Worm (Caenorhabditis elegans) whole organism, late embryonic: Measurements from ENCODE around the gene fbxc-47.

Source experiments
- T23F11.4 ChIP-seq: fragments of 200-800 bp; sonication (Bioruptor generic); optimal IDR thresholded peaks from 2 replicates; lab custom pipeline; 2018; ENCODE audit warnings: mild to moderate bottlenecking, missing genetic modification characterization, missing compliant biosample characterization
- ceh-34 ChIP-seq: sonication (generic microtip); optimal IDR thresholded peaks from 2 replicates; lab custom pipeline; 2016; ENCODE audit warnings: mild to moderate bottlenecking, missing genetic modification characterization, missing compliant biosample characterization
- elt-4 ChIP-seq: sonication (generic microtip); optimal IDR thresholded peaks from 2 replicates; lab custom pipeline; 2016; ENCODE audit warnings: missing genetic modification characterization, missing compliant biosample characterization
- lim-6 ChIP-seq: sonication (generic microtip); optimal IDR thresholded peaks from 2 replicates; lab custom pipeline; 2016; ENCODE audit warnings: missing genetic modification characterization, missing compliant biosample characterization
- pat-9 ChIP-seq: fragments of 200-800 bp; sonication (Bioruptor generic); optimal IDR thresholded peaks from 2 replicates; lab custom pipeline; 2018; ENCODE audit warnings: mild to moderate bottlenecking, missing genetic modification characterization, moderate library complexity, missing compliant biosample characterization
- pqm-1 ChIP-seq: sonication (generic microtip); optimal IDR thresholded peaks from 2 replicates; lab custom pipeline; 2016; ENCODE audit warnings: missing genetic modification characterization, missing compliant biosample characterization

- TF ChIP-seq ceh-34 (tag; lab: Kevin White, UChicago): no peak
- no peak for TF ChIP-seq T23F11.4 (GFP tag; lab: Kevin White, UChicago)
- TF ChIP-seq elt-4 (tag; lab: Kevin White, UChicago): no peak
- no peak for TF ChIP-seq pat-9 (tag; lab: Kevin White, UChicago)
- TF ChIP-seq lim-6 (tag; lab: Kevin White, UChicago): no peak
- TF ChIP-seq pqm-1 (tag; lab: Kevin White, UChicago): no peak
These were observed 2.2 kb downstream of the fbxc-47 start for ce11 chrIV:3807545-3807944.
